Worm (Caenorhabditis elegans): ENCODE data around the gene ets-4.

- TF ChIP-seq pqm-1 (tag; optimal IDR thresholded peaks at IDR 0.05) (no peak), dsc-1 (tag; optimal IDR thresholded peaks at IDR 0.05) (no peak), unc-62 (GFP tag; optimal IDR thresholded peaks at IDR 0.05) (no peak), fkh-10 (GFP tag; optimal IDR thresholded peaks at IDR 0.05) (no peak), mdl-1 (tag; optimal IDR thresholded peaks at IDR 0.05) (no peak), egl-27 (tag; optimal IDR thresholded peaks at IDR 0.05) (no peak), lin-14 (GFP tag; optimal IDR thresholded peaks at IDR 0.05) (no peak), ceh-90 (tag; optimal IDR thresholded peaks at IDR 0.05) (no peak), skn-1 (tag; optimal IDR thresholded peaks at IDR 0.05) (no peak), nhr-11 (tag; optimal IDR thresholded peaks at IDR 0.05) (no peak), nhr-90 (tag; optimal IDR thresholded peaks at IDR 0.05; ENCODE audit: poor library complexity) (no peak), elt-2 (tag; optimal IDR thresholded peaks at IDR 0.05) (no peak), rnt-1 (tag; optimal IDR thresholded peaks at IDR 0.05) (no peak)
Observed at ce11 chrX:6511985-6512384, 6.7 kb upstream of the ets-4 start, which contains the start of gene ttr-35.
